Fruit fly (Drosophila melanogaster): ENCODE data around the gene ND-PDSW.

dm6 chr2L:3493475-3493874 lies 27.5 kb downstream of the ND-PDSW start:
- TF ChIP-seq CG7045 (GFP tag; optimal IDR thresholded peaks at IDR 0.05): no peak
- TF ChIP-seq ovo (GFP tag; optimal IDR thresholded peaks at IDR 0.05): no peak
